Worm (Caenorhabditis elegans) whole organism, midembryonic: Measurements from ENCODE around the gene nmur-1.

Experiments
- flt-1 ChIP-seq: fragments of 200-800 bp; sonication (Bioruptor generic); IDR thresholded peaks from 2 replicates; pipeline ENCODE4 v1.3.6; 2022; ENCODE audit warnings: missing genetic modification characterization, missing compliant biosample characterization
- ref-1 ChIP-seq: fragments of 200-800 bp; sonication (Bioruptor generic); conservative IDR thresholded peaks from 2 replicates; pipeline ENCODE4 v1.3.6; 2022; ENCODE audit warnings: missing genetic modification reagents, missing genetic modification characterization, missing compliant biosample characterization

DNA sequence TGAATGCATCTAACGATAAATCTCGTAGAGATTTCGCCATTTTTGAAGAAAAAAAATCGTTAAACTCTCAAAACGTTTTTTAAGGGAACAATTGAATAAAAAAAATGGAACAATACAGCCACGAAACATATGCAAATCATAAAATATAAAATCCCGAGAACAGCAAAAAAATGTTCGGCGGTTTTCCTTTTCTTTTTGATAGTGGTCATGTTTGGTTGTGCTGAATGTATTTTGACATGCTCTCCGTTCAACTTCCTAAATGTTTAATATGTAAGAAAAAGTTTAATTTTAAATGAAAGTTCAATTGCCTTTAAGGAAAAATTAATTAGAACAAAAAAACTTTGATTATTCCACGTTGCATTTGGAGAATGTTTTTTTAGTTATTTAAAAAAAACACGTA, 29.6 kb downstream of the nmur-1 start, which contains the start of gene C24A3.9:
- TF ChIP-seq flt-1 (GFP tag; lab: Robert Waterston, UW) (no peak), ref-1 (GFP tag; lab: Robert Waterston, UW) (no peak)
